Worm (Caenorhabditis elegans) whole organism, mixed stage, embryonic: ENCODE results near the gene T04C12.8.

Source experiments
- M03D4.4 ChIP-seq: sonication (generic microtip); optimal IDR thresholded peaks from 2 replicates; lab custom pipeline; 2017; ENCODE audit warnings: mild to moderate bottlenecking, missing genetic modification characterization, missing compliant biosample characterization
- bed-3 ChIP-seq: fragments of 200-800 bp; sonication (Bioruptor generic); optimal IDR thresholded peaks from 3 replicates; lab custom pipeline; 2018; ENCODE audit warnings: mild to moderate bottlenecking, missing genetic modification characterization, moderate library complexity, missing compliant biosample characterization
- blmp-1 ChIP-seq: fragments of 150-350 bp; optimal IDR thresholded peaks from 2 replicates; lab custom pipeline; 2014; ENCODE audit warnings: missing biosample characterization, missing genetic modification characterization
- ceh-39 ChIP-seq: fragments of 150-350 bp; optimal IDR thresholded peaks from 2 replicates; lab custom pipeline; 2014; ENCODE audit warnings: missing biosample characterization, missing genetic modification characterization
- ceh-43 ChIP-seq: fragments of 200-800 bp; sonication (Bioruptor generic); optimal IDR thresholded peaks from 2 replicates; lab custom pipeline; 2018; ENCODE audit warnings: mild to moderate bottlenecking, missing genetic modification characterization, moderate library complexity, missing compliant biosample characterization
- ces-1 ChIP-seq: fragments of 150-350 bp; optimal IDR thresholded peaks from 2 replicates; lab custom pipeline; 2014; ENCODE audit warnings: missing biosample characterization, missing genetic modification reagents, missing genetic modification characterization
- cnd-1 ChIP-seq: fragments of 200-800 bp; sonication (Bioruptor generic); optimal IDR thresholded peaks from 2 replicates; lab custom pipeline; 2018; ENCODE audit warnings: mild to moderate bottlenecking, missing genetic modification characterization, missing compliant biosample characterization
- drap-1 ChIP-seq: fragments of 200-800 bp; sonication (Bioruptor generic); optimal IDR thresholded peaks from 3 replicates; lab custom pipeline; 2018; ENCODE audit warnings: mild to moderate bottlenecking, missing genetic modification characterization, missing compliant biosample characterization
- elt-1 ChIP-seq: sonication (generic microtip); optimal IDR thresholded peaks from 2 replicates; lab custom pipeline; 2017; ENCODE audit warnings: missing genetic modification characterization, mild to moderate bottlenecking, missing compliant biosample characterization, antibody characterized with exemption, moderate library complexity, borderline replicate concordance; ENCODE audit not compliant: insufficient read depth
- elt-3 ChIP-seq: fragments of 150-350 bp; optimal IDR thresholded peaks from 2 replicates; lab custom pipeline; 2014; ENCODE audit warnings: missing biosample characterization, missing genetic modification characterization
- flh-1 ChIP-seq: fragments of 200-800 bp; sonication (Bioruptor generic); optimal IDR thresholded peaks from 2 replicates; lab custom pipeline; 2018; ENCODE audit warnings: mild to moderate bottlenecking, missing genetic modification characterization, moderate library complexity, missing compliant biosample characterization
- ham-2 ChIP-seq: fragments of 200-800 bp; sonication (Bioruptor generic); optimal IDR thresholded peaks from 2 replicates; lab custom pipeline; 2018; ENCODE audit warnings: mild to moderate bottlenecking, missing genetic modification characterization, missing compliant biosample characterization
- hlh-1 ChIP-seq: fragments of 150-350 bp; optimal IDR thresholded peaks from 2 replicates; lab custom pipeline; 2014; ENCODE audit warnings: missing biosample characterization, missing genetic modification reagents, missing genetic modification characterization
- lin-13 ChIP-seq: fragments of 150-350 bp; optimal IDR thresholded peaks from 2 replicates; lab custom pipeline; 2014; ENCODE audit warnings: missing biosample characterization, missing genetic modification characterization
- lin-32 ChIP-seq: fragments of 200-800 bp; sonication (Bioruptor generic); optimal IDR thresholded peaks from 2 replicates; lab custom pipeline; 2018; ENCODE audit warnings: mild to moderate bottlenecking, missing genetic modification characterization, missing compliant biosample characterization
- mab-5 ChIP-seq: fragments of 150-350 bp; optimal IDR thresholded peaks from 2 replicates; lab custom pipeline; 2014; ENCODE audit warnings: missing biosample characterization, missing genetic modification characterization
- mep-1 ChIP-seq: fragments of 150-350 bp; optimal IDR thresholded peaks from 2 replicates; lab custom pipeline; 2017; ENCODE audit warnings: missing biosample characterization, missing genetic modification reagents, missing genetic modification characterization, inconsistent platforms
- mls-2 ChIP-seq: sonication (generic microtip); optimal IDR thresholded peaks from 2 replicates; lab custom pipeline; 2016; ENCODE audit warnings: mild to moderate bottlenecking, missing genetic modification characterization, moderate library complexity, missing compliant biosample characterization
- nhr-12 ChIP-seq: fragments of 150-350 bp; optimal IDR thresholded peaks from 2 replicates; lab custom pipeline; 2014; ENCODE audit warnings: missing biosample characterization, missing genetic modification characterization
- nhr-2 ChIP-seq: fragments of 150-350 bp; optimal IDR thresholded peaks from 2 replicates; lab custom pipeline; 2014; ENCODE audit warnings: missing biosample characterization, missing genetic modification characterization
- nhr-237 ChIP-seq: fragments of 150-350 bp; optimal IDR thresholded peaks from 2 replicates; lab custom pipeline; 2014; ENCODE audit warnings: missing biosample characterization, missing genetic modification characterization
- nhr-28 ChIP-seq: fragments of 150-350 bp; optimal IDR thresholded peaks from 2 replicates; lab custom pipeline; 2014; ENCODE audit warnings: missing biosample characterization, missing genetic modification characterization
- nhr-76 ChIP-seq: sonication (generic microtip); optimal IDR thresholded peaks from 2 replicates; lab custom pipeline; 2017; ENCODE audit warnings: missing biosample characterization, missing genetic modification characterization
- pha-4 ChIP-seq: fragments of 150-350 bp; optimal IDR thresholded peaks from 2 replicates; lab custom pipeline; 2018; ENCODE audit warnings: missing biosample characterization, missing genetic modification reagents, missing genetic modification characterization
- sem-2 ChIP-seq: fragments of 200-800 bp; sonication (Bioruptor generic); optimal IDR thresholded peaks from 2 replicates; lab custom pipeline; 2018; ENCODE audit warnings: mild to moderate bottlenecking, missing genetic modification characterization, missing compliant biosample characterization
- snpc-4 ChIP-seq: fragments of 150-350 bp; optimal IDR thresholded peaks from 2 replicates; lab custom pipeline; 2014; ENCODE audit warnings: missing biosample characterization, missing genetic modification characterization
- sptf-1 ChIP-seq: sonication (generic microtip); optimal IDR thresholded peaks from 2 replicates; lab custom pipeline; 2017; ENCODE audit warnings: mild to moderate bottlenecking, missing genetic modification characterization, moderate library complexity, missing compliant biosample characterization
- tbx-8 ChIP-seq: fragments of 200-800 bp; sonication (Bioruptor generic); optimal IDR thresholded peaks from 2 replicates; lab custom pipeline; 2018; ENCODE audit warnings: mild to moderate bottlenecking, missing genetic modification characterization, moderate library complexity, missing compliant biosample characterization
- unc-39 ChIP-seq: fragments of 150-350 bp; optimal IDR thresholded peaks from 2 replicates; lab custom pipeline; 2014; ENCODE audit warnings: missing biosample characterization, missing genetic modification characterization
- zip-8 ChIP-seq: fragments of 150-350 bp; optimal IDR thresholded peaks from 2 replicates; lab custom pipeline; 2014; ENCODE audit warnings: missing biosample characterization, missing genetic modification characterization
- ztf-11 ChIP-seq: fragments of 150-350 bp; optimal IDR thresholded peaks from 2 replicates; lab custom pipeline; 2014; ENCODE audit warnings: missing biosample characterization, missing genetic modification characterization

The T04C12.8 gene

ce11 chrV:11063115-11063514 is 6.0 kb downstream of the T04C12.8 start, which contains the start of gene T04C12.9:
TSS of gene T04C12.9 (minus strand) at chrV:11063215.
- TF ChIP-seq sptf-1: no peak
- TF ChIP-seq elt-1 (tag; lab: Kevin White, UChicago): no peak
- TF ChIP-seq mep-1 (tag; lab: Kevin White, UChicago): no peak
- TF ChIP-seq M03D4.4 (tag; lab: Kevin White, UChicago): no peak
- no peak for TF ChIP-seq snpc-4 (tag; lab: Kevin White, UChicago)
- TF ChIP-seq ces-1 (GFP tag; lab: Kevin White, UChicago): no peak
- no peak for TF ChIP-seq ztf-11
- no peak for TF ChIP-seq tbx-8 (GFP tag; lab: Kevin White, UChicago)
- TF ChIP-seq zip-8 (tag; lab: Kevin White, UChicago): no peak
- TF ChIP-seq lin-32 (GFP tag; lab: Kevin White, UChicago): no peak

ce11 chrV:11061887-11062286 is 7.3 kb downstream of the T04C12.8 start:
- TF ChIP-seq hlh-1 (tag; lab: Kevin White, UChicago): no peak

ce11 chrV:11060239-11060984 is 8.7 kb downstream of the T04C12.8 start, which contains the start of gene T04C12.11:
TSS of gene T04C12.11 (minus strand) at chrV:11060289.
- TF ChIP-seq ceh-43 (GFP tag; lab: Kevin White, UChicago) (no peak), unc-39 (tag; lab: Kevin White, UChicago) (no peak), ham-2 (GFP tag; lab: Kevin White, UChicago) (no peak), sem-2 (GFP tag; lab: Kevin White, UChicago) (no peak), sptf-1 (no peak), nhr-2 (no peak), nhr-237 (no peak)

ce11 chrV:11059180-11059579 is 10.0 kb downstream of the T04C12.8 start, which contains the start of gene T04C12.1:
TSS of gene T04C12.1 (minus strand) at chrV:11059269.
- TF ChIP-seq elt-1 (tag; lab: Kevin White, UChicago) (no peak), ztf-11 (no peak), nhr-76 (no peak), nhr-12 (tag; lab: Kevin White, UChicago) (no peak), mep-1 (tag; lab: Kevin White, UChicago) (no peak), lin-32 (GFP tag; lab: Kevin White, UChicago) (no peak), elt-3 (tag; lab: Kevin White, UChicago) (no peak), tbx-8 (GFP tag; lab: Kevin White, UChicago) (no peak), ham-2 (GFP tag; lab: Kevin White, UChicago) (no peak), unc-39 (tag; lab: Kevin White, UChicago) (no peak), drap-1 (GFP tag; lab: Kevin White, UChicago) (no peak), blmp-1 (tag; lab: Kevin White, UChicago) (no peak), nhr-2 (no peak)

ce11 chrV:11057043-11057442 is 12.1 kb downstream of the T04C12.8 start, which contains the start of gene srh-75:
TSS of gene srh-75 (minus strand) at chrV:11057143.
- TF ChIP-seq M03D4.4 (tag; lab: Kevin White, UChicago): no peak
- TF ChIP-seq mab-5 (tag; lab: Kevin White, UChicago): no peak
- TF ChIP-seq pha-4 (tag; lab: Kevin White, UChicago): no peak

- TF ChIP-seq nhr-76: no peak
- TF ChIP-seq nhr-12 (tag; lab: Kevin White, UChicago): no peak
- no peak for TF ChIP-seq ceh-39 (tag; lab: Kevin White, UChicago)
- TF ChIP-seq hlh-1 (tag; lab: Kevin White, UChicago): no peak
- TF ChIP-seq drap-1 (GFP tag; lab: Kevin White, UChicago): no peak
- no peak for TF ChIP-seq cnd-1 (tag; lab: Kevin White, UChicago)
- TF ChIP-seq nhr-237: no peak
- no peak for TF ChIP-seq lin-13 (tag; lab: Kevin White, UChicago)
- no peak for TF ChIP-seq nhr-28 (tag; lab: Kevin White, UChicago)
- no peak for TF ChIP-seq mls-2
- no peak for TF ChIP-seq flh-1 (GFP tag; lab: Kevin White, UChicago)
- TF ChIP-seq bed-3: no peak
- no peak for TF ChIP-seq snpc-4 (tag; lab: Kevin White, UChicago)
- TF ChIP-seq nhr-2: no peak
- TF ChIP-seq ces-1 (GFP tag; lab: Kevin White, UChicago): no peak
- TF ChIP-seq pha-4 (tag; lab: Kevin White, UChicago): no peak
Measured at ce11 chrV:11056484-11056883, 12.7 kb downstream of the T04C12.8 start.
